Fruit fly (Drosophila melanogaster) whole organism, prepupa: ENCODE measurements around the gene CG15812.

ENCODE experiments used
- CG10631 ChIP-seq: fragments of 200-800 bp; sonication (Bioruptor generic); optimal IDR thresholded peaks from 2 replicates; lab custom pipeline; 2016; ENCODE audit warnings: missing biosample characterization, missing genetic modification characterization
- CG7368 ChIP-seq: fragments of 200-800 bp; sonication (Bioruptor generic); optimal IDR thresholded peaks from 3 replicates; lab custom pipeline; 2016; ENCODE audit warnings: missing biosample characterization, missing genetic modification characterization
- CG8632 ChIP-seq: fragments of 200-800 bp; sonication (Bioruptor generic); optimal IDR thresholded peaks from 3 replicates; lab custom pipeline; 2016; ENCODE audit warnings: missing biosample characterization, missing genetic modification characterization
- Ets96B ChIP-seq: fragments of 200-800 bp; optimal IDR thresholded peaks from 2 replicates; lab custom pipeline; 2019; ENCODE audit warnings: missing biosample characterization, mild to moderate bottlenecking, missing genetic modification characterization, moderate library complexity
- Hr39 ChIP-seq: fragments of 200-800 bp; sonication (Bioruptor generic); optimal IDR thresholded peaks from 2 replicates; lab custom pipeline; 2016; ENCODE audit warnings: missing biosample characterization, missing genetic modification characterization
- Hr4 ChIP-seq: fragments of 200-800 bp; sonication (Bioruptor generic); optimal IDR thresholded peaks from 3 replicates; lab custom pipeline; 2016; ENCODE audit warnings: missing biosample characterization, missing genetic modification characterization
- Sox102F ChIP-seq: fragments of 200-800 bp; sonication (Bioruptor generic); optimal IDR thresholded peaks from 2 replicates; lab custom pipeline; 2016; ENCODE audit warnings: missing biosample characterization, mild to moderate bottlenecking, missing genetic modification characterization
- cyc ChIP-seq: fragments of 200-800 bp; sonication (Bioruptor generic); optimal IDR thresholded peaks from 3 replicates; lab custom pipeline; 2016; ENCODE audit warnings: missing biosample characterization, missing genetic modification characterization
- vri ChIP-seq: fragments of 200-800 bp; sonication (Bioruptor generic); optimal IDR thresholded peaks from 3 replicates; lab custom pipeline; 2016; ENCODE audit warnings: missing biosample characterization, mild to moderate bottlenecking, missing genetic modification characterization

DNA sequence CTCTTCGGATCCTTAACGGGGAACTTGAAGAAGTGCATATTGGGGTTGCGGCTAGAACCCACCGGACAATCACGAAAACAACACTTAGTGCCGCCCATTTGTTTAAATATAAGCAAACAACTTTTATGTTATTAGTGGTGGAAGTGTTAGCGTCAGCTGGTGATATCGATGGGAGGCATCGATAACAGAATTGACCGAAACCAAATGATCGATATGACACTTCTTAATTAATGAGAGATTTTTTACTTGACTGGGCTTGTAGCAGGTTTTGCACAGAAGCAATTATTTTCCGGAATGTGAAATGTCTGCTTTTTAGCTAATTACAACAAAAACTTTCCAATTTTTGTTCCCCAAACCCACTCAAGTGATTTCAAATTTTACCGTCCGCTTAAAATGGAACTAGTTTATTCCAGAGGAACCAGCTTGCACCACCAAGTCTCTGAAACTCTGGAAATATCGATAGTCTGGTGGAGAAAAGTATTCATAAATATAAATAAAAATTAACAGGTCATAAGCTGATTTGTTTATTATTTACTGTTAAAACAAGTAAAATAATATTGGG lies 32.6 kb downstream of the CG15812 start, which contains the start of gene CG14965:
- TF ChIP-seq Sox102F (GFP tag; lab: Kevin White, UChicago) (no peak), CG8632 (GFP tag; lab: Kevin White, UChicago) (no peak), cyc (GFP tag; lab: Kevin White, UChicago) (no peak), CG10631 (GFP tag; lab: Kevin White, UChicago) (no peak), CG7368 (GFP tag; lab: Kevin White, UChicago) (no peak), Ets96B (tag; lab: Kevin White, UChicago) (no peak), Hr4 (GFP tag; lab: Kevin White, UChicago) (no peak), vri (GFP tag; lab: Kevin White, UChicago) (no peak), Hr39 (GFP tag; lab: Kevin White, UChicago) (no peak)
